Worm (Caenorhabditis elegans) whole organism, young adult: ENCODE results near the gene fip-5.

Source experiments
- B0336.3 ChIP-seq: fragments of 200-800 bp; sonication (Bioruptor generic); IDR thresholded peaks from 2 replicates; pipeline ENCODE4 v1.3.6; 2022; ENCODE audit warnings: missing genetic modification characterization, missing compliant biosample characterization
- C06A6.2 ChIP-seq: fragments of 200-800 bp; sonication (Bioruptor generic); conservative IDR thresholded peaks from 2 replicates; pipeline ENCODE4 v1.3.6; 2022; ENCODE audit warnings: missing genetic modification characterization, missing compliant biosample characterization
- F22D6.2 ChIP-seq: sonication (generic microtip); optimal IDR thresholded peaks from 2 replicates; lab custom pipeline; 2016; ENCODE audit warnings: mild to moderate bottlenecking, missing genetic modification characterization, missing compliant biosample characterization
- F23B12.7 ChIP-seq: sonication (generic microtip); optimal IDR thresholded peaks from 2 replicates; lab custom pipeline; 2017; ENCODE audit warnings: missing genetic modification characterization, mild to moderate bottlenecking, missing compliant biosample characterization, antibody characterized with exemption, moderate library complexity; ENCODE audit not compliant: insufficient read depth
- F52B5.7 ChIP-seq: sonication (generic microtip); optimal IDR thresholded peaks from 2 replicates; lab custom pipeline; 2016; ENCODE audit warnings: mild to moderate bottlenecking, missing genetic modification characterization, missing compliant biosample characterization
- F55B11.4 ChIP-seq: sonication (generic microtip); optimal IDR thresholded peaks from 2 replicates; lab custom pipeline; 2016; ENCODE audit warnings: missing compliant biosample characterization, missing genetic modification characterization, borderline replicate concordance; ENCODE audit not compliant: insufficient read depth
- K12H6.12 ChIP-seq: fragments of 200-800 bp; sonication (Bioruptor generic); optimal IDR thresholded peaks from 2 replicates; lab custom pipeline; 2018; ENCODE audit warnings: mild to moderate bottlenecking, missing genetic modification characterization, missing compliant biosample characterization
- Y53G8AR.9 ChIP-seq: fragments of 200-800 bp; sonication (Bioruptor generic); conservative IDR thresholded peaks from 2 replicates; pipeline ENCODE4 v1.3.6; 2022; ENCODE audit warnings: missing genetic modification reagents, missing genetic modification characterization, missing compliant biosample characterization
- Y56A3A.18 ChIP-seq: fragments of 200-800 bp; sonication (Bioruptor generic); IDR thresholded peaks from 2 replicates; pipeline ENCODE4 v1.3.6; 2022; ENCODE audit warnings: missing genetic modification reagents, missing genetic modification characterization, missing compliant biosample characterization
- Y79H2A.3 ChIP-seq: fragments of 200-800 bp; sonication (Bioruptor generic); conservative IDR thresholded peaks from 2 replicates; pipeline ENCODE4 v1.3.6; 2022; ENCODE audit warnings: missing genetic modification reagents, missing genetic modification characterization, missing compliant biosample characterization
- akir-1 ChIP-seq: fragments of 200-800 bp; sonication (Bioruptor generic); optimal IDR thresholded peaks from 2 replicates; lab custom pipeline; 2018; ENCODE audit warnings: mild to moderate bottlenecking, missing genetic modification characterization, moderate library complexity, missing compliant biosample characterization
- aptf-3 ChIP-seq: fragments of 200-800 bp; sonication (Bioruptor generic); IDR thresholded peaks from 2 replicates; pipeline ENCODE4 v1.3.6; 2022; ENCODE audit warnings: missing genetic modification characterization, missing compliant biosample characterization
- atf-7 ChIP-seq: sonication (generic microtip); optimal IDR thresholded peaks from 2 replicates; lab custom pipeline; 2017; ENCODE audit warnings: mild to moderate bottlenecking, missing genetic modification characterization, missing compliant biosample characterization
- attf-3 ChIP-seq: fragments of 200-800 bp; sonication (Bioruptor generic); conservative IDR thresholded peaks from 2 replicates; pipeline ENCODE4 v1.3.6; 2022; ENCODE audit warnings: missing genetic modification reagents, missing genetic modification characterization, missing compliant biosample characterization
- cebp-1 ChIP-seq, 2 experiments: fragments of 200-800 bp in 1 of 2; sonication (Bioruptor generic) in 1 of 2; sonication (generic microtip) in 1 of 2; IDR thresholded peaks in 1 of 2; optimal IDR thresholded peaks in 1 of 2; 2 replicates each; pipeline versions ENCODE4 v1.3.6 to Lab custom; 2017 to 2022; ENCODE audit warnings: missing compliant biosample characterization in 2 of 2, missing genetic modification characterization in 2 of 2, mild to moderate bottlenecking in 1 of 2, missing genetic modification reagents in 1 of 2, moderate library complexity in 1 of 2
- ceh-100 ChIP-seq: fragments of 200-800 bp; sonication (Bioruptor generic); IDR thresholded peaks from 2 replicates; pipeline ENCODE4 v1.3.6; 2022; ENCODE audit warnings: missing genetic modification reagents, missing genetic modification characterization, missing compliant biosample characterization
- die-1 ChIP-seq: sonication (generic microtip); optimal IDR thresholded peaks from 2 replicates; lab custom pipeline; 2016; ENCODE audit warnings: missing genotype, mild to moderate bottlenecking, missing genetic modification characterization, missing compliant biosample characterization
- dox-1 ChIP-seq: fragments of 200-800 bp; sonication (Bioruptor generic); IDR thresholded peaks from 2 replicates; pipeline ENCODE4 v1.3.6; 2022; ENCODE audit warnings: missing genetic modification reagents, missing genetic modification characterization, missing compliant biosample characterization
- ekl-4 ChIP-seq: fragments of 200-800 bp; sonication (Bioruptor generic); IDR thresholded peaks from 2 replicates; pipeline ENCODE4 v1.3.6; 2022; ENCODE audit warnings: missing genetic modification reagents, missing genetic modification characterization, missing compliant biosample characterization
- ets-4 ChIP-seq: fragments of 200-800 bp; sonication (Bioruptor generic); optimal IDR thresholded peaks from 2 replicates; lab custom pipeline; 2018; ENCODE audit warnings: mild to moderate bottlenecking, missing genetic modification characterization, missing compliant biosample characterization
- gei-17 ChIP-seq: fragments of 200-800 bp; sonication (Bioruptor generic); optimal IDR thresholded peaks from 2 replicates; lab custom pipeline; 2018; ENCODE audit warnings: mild to moderate bottlenecking, missing genetic modification characterization, missing compliant biosample characterization
- let-526 ChIP-seq: fragments of 200-800 bp; sonication (Bioruptor generic); IDR thresholded peaks from 2 replicates; pipeline ENCODE4 v1.3.6; 2022; ENCODE audit warnings: missing genetic modification reagents, missing genetic modification characterization, missing compliant biosample characterization
- lin-26 ChIP-seq: fragments of 200-800 bp; sonication (Bioruptor generic); IDR thresholded peaks from 2 replicates; pipeline ENCODE4 v1.3.6; 2022; ENCODE audit warnings: missing genetic modification reagents, missing genetic modification characterization, missing compliant biosample characterization
- lsy-27 ChIP-seq: sonication (generic microtip); optimal IDR thresholded peaks from 2 replicates; lab custom pipeline; 2017; ENCODE audit warnings: missing genetic modification characterization, mild to moderate bottlenecking, missing compliant biosample characterization, antibody characterized with exemption, missing genotype, borderline replicate concordance; ENCODE audit not compliant: insufficient read depth
- madf-3 ChIP-seq: fragments of 200-800 bp; sonication (Bioruptor generic); IDR thresholded peaks from 2 replicates; pipeline ENCODE4 v1.3.6; 2022; ENCODE audit warnings: missing genetic modification reagents, missing genetic modification characterization, missing compliant biosample characterization
- mcd-1 ChIP-seq: fragments of 200-800 bp; sonication (Bioruptor generic); IDR thresholded peaks from 2 replicates; pipeline ENCODE4 v1.3.6; 2022; ENCODE audit warnings: missing genetic modification reagents, missing genetic modification characterization, missing compliant biosample characterization
- mes-4 ChIP-seq: sonication (generic microtip); optimal IDR thresholded peaks from 2 replicates; lab custom pipeline; 2016; ENCODE audit warnings: missing genotype, missing genetic modification characterization, missing compliant biosample characterization
- mxl-1 ChIP-seq: sonication (generic microtip); optimal IDR thresholded peaks from 2 replicates; lab custom pipeline; 2016; ENCODE audit warnings: missing genetic modification characterization, missing compliant biosample characterization
- nfya-1 ChIP-seq: sonication (generic microtip); optimal IDR thresholded peaks from 2 replicates; lab custom pipeline; 2017; ENCODE audit warnings: antibody characterized with exemption, missing compliant biosample characterization, missing genetic modification characterization, borderline replicate concordance; ENCODE audit not compliant: insufficient read depth
- nfya-2 ChIP-seq: fragments of 200-800 bp; sonication (Bioruptor generic); IDR thresholded peaks from 2 replicates; pipeline ENCODE4 v1.3.6; 2022; ENCODE audit warnings: missing genetic modification reagents, missing genetic modification characterization, missing compliant biosample characterization
- nfyb-1 ChIP-seq: fragments of 200-800 bp; sonication (Bioruptor generic); IDR thresholded peaks from 2 replicates; pipeline ENCODE4 v1.3.6; 2022; ENCODE audit warnings: missing genetic modification reagents, missing genetic modification characterization, missing compliant biosample characterization
- nhr-120 ChIP-seq: fragments of 200-800 bp; sonication (Bioruptor generic); IDR thresholded peaks from 2 replicates; pipeline ENCODE4 v1.3.6; 2022; ENCODE audit warnings: missing genetic modification characterization, missing compliant biosample characterization
- nhr-80 ChIP-seq: sonication (generic microtip); optimal IDR thresholded peaks from 2 replicates; lab custom pipeline; 2016; ENCODE audit warnings: missing genetic modification characterization, missing compliant biosample characterization
- rpc-1 ChIP-seq, 2 experiments: fragments of 150-350 bp in 1 of 2; sonication (generic microtip) in 1 of 2; optimal IDR thresholded peaks; 2 replicates each; lab custom pipeline; 2014 to 2018; ENCODE audit warnings: missing biosample characterization in 1 of 2, missing genetic modification characterization in 1 of 2, missing genetic modification reagents in 1 of 2, missing genotype in 1 of 2
- somi-1 ChIP-seq: fragments of 200-800 bp; sonication (Bioruptor generic); optimal IDR thresholded peaks from 2 replicates; lab custom pipeline; 2018; ENCODE audit warnings: mild to moderate bottlenecking, missing genetic modification characterization, missing compliant biosample characterization
- sptf-2 ChIP-seq: fragments of 200-800 bp; sonication (Bioruptor generic); optimal IDR thresholded peaks from 2 replicates; lab custom pipeline; 2018; ENCODE audit warnings: mild to moderate bottlenecking, missing genetic modification characterization, missing compliant biosample characterization
- tbp1 ChIP-seq: fragments of 200-800 bp; sonication (Bioruptor generic); optimal IDR thresholded peaks from 2 replicates; lab custom pipeline; 2018; ENCODE audit warnings: mild to moderate bottlenecking, missing genetic modification characterization, missing compliant biosample characterization
- tlf-1 ChIP-seq: fragments of 200-800 bp; sonication (Bioruptor generic); optimal IDR thresholded peaks from 2 replicates; lab custom pipeline; 2018; ENCODE audit warnings: mild to moderate bottlenecking, missing genetic modification characterization, missing compliant biosample characterization
- zfh-2 ChIP-seq: fragments of 200-800 bp; sonication (Bioruptor generic); conservative IDR thresholded peaks from 2 replicates; pipeline ENCODE4 v1.3.6; 2022; ENCODE audit warnings: missing genetic modification reagents, missing genetic modification characterization, missing compliant biosample characterization
- ztf-18 ChIP-seq: sonication (generic microtip); optimal IDR thresholded peaks from 2 replicates; lab custom pipeline; 2016; ENCODE audit warnings: missing genotype, mild to moderate bottlenecking, missing genetic modification characterization, missing compliant biosample characterization

fip-5 gene

DNA sequence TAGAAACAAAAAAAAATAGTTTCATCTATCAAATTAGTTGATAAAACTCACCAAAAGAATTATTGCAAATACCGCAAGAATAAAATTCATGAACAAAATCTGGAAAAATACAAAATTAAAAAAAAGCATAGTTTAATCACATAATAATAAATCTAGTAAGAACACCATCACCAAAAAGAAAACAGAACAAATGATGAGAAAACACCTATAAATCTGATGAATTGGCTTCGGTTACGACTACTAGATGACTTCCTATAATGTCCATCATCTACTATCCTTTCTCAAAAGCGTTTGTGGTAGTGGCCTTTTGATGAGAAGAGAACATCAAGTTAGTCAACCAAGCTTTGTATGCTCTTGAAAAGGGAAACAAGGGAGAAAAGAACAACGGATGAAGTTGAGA, 35.6 kb downstream of the fip-5 start, which contains the start of gene cut-5 (continued):
- TF ChIP-seq ztf-18 (tag; lab: Kevin White, UChicago) = no peak
- TF ChIP-seq ekl-4 (GFP tag; lab: Robert Waterston, UW) = no peak
- TF ChIP-seq Y79H2A.3 (GFP tag; lab: Robert Waterston, UW) = no peak

DNA sequence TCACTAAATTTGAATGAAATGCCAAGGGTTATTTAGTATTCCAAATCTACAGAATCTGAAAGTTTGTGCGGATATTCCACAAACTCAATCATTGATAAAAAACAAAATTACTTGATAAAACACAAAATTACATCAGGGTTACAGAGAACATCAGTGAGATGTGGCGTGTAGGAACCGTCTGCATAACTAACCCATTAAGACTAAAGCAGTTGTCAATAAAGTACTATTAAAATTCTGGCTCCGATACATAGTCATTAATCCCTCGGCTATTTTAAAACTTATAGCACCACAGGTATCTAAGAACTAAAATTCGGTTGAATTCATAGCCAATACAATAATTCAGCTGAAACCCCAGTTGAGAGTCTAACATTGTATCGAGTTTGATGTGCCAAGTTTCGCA, 36.2 kb downstream of the fip-5 start:
- TF ChIP-seq let-526 (GFP tag; lab: Robert Waterston, UW) (no peak), gei-17 (GFP tag; lab: Kevin White, UChicago) (no peak), lsy-27 (no peak), Y56A3A.18 (0 out of 2 replicates have a peak, but pooled peaks have one; percentile 55), lin-26 (GFP tag; lab: Robert Waterston, UW) (0 out of 2 replicates have a peak, but pooled peaks have one; percentile 22), B0336.3 (GFP tag; lab: Robert Waterston, UW) (peak; percentile 63; the same call in 1 of the 2 replicates), nfya-1 (tag; lab: Kevin White, UChicago) (no peak), mcd-1 (GFP tag; lab: Robert Waterston, UW) (no peak), nfyb-1 (GFP tag; lab: Robert Waterston, UW) (peak; percentile 71; the same call in 1 of the 2 replicates), Y53G8AR.9 (GFP tag; lab: Robert Waterston, UW) (0 out of 2 replicates have a peak, but pooled peaks have one; percentile 43), attf-3 (GFP tag; lab: Robert Waterston, UW) (no peak), cebp-1 (GFP tag; IDR thresholded peaks at IDR 0.05; lab: Robert Waterston, UW) (no peak), cebp-1 (tag; optimal IDR thresholded peaks at IDR 0.05; lab: Kevin White, UChicago) (peak; percentile 36), tlf-1 (GFP tag; lab: Kevin White, UChicago) (peak; percentile 55), nfya-2 (GFP tag; lab: Robert Waterston, UW) (no peak), madf-3 (0 out of 2 replicates have a peak, but pooled peaks have one; percentile 26)

DNA sequence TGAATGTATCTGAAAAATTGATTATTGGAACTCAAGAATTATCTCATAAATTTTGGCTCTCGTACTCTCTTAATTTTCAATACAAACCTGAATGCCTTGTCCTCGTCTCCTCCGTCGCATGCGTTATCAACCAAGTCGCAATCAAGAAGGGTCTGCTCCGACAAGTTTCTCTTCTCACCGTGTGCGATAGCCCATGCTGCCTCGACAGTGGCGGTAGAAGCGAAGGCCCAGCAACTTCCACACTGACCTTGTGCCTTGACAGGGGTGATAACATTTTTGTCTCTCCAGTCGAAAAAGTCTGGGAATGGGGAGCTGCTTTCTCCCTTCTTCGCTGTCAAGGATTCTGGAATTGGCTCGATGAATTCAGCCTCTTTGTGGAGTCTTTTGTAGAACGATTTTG, 37.5 kb downstream of the fip-5 start:
- TF ChIP-seq nhr-120 (GFP tag; lab: Robert Waterston, UW) (no peak), F23B12.7 (tag; lab: Kevin White, UChicago) (no peak), akir-1 (GFP tag; lab: Kevin White, UChicago) (no peak), dox-1 (GFP tag; lab: Robert Waterston, UW) (peak; percentile 65; the same call in 1 of the 2 replicates), zfh-2 (peak; percentile 67; the same call in 1 of the 2 replicates), ets-4 (GFP tag; lab: Kevin White, UChicago) (peak; percentile 72), sptf-2 (GFP tag; lab: Kevin White, UChicago) (no peak), tbp1 (GFP tag; lab: Kevin White, UChicago) (peak; percentile 6), nhr-80 (tag; lab: Kevin White, UChicago) (peak; percentile 80), C06A6.2 (no peak), F52B5.7 (no peak), F22D6.2 (no peak), ceh-100 (GFP tag; lab: Robert Waterston, UW) (no peak), K12H6.12 (tag; lab: Kevin White, UChicago) (no peak), somi-1 (GFP tag; lab: Kevin White, UChicago) (no peak), F55B11.4 (tag; lab: Kevin White, UChicago) (no peak), mxl-1 (tag; lab: Kevin White, UChicago) (no peak), mes-4 (tag; lab: Kevin White, UChicago) (no peak), B0336.3 (GFP tag; lab: Robert Waterston, UW) (no peak), die-1 (tag; lab: Kevin White, UChicago) (no peak), Y79H2A.3 (GFP tag; lab: Robert Waterston, UW) (no peak), mcd-1 (GFP tag; lab: Robert Waterston, UW) (peak; percentile 23; the same call in 1 of the 2 replicates), atf-7 (tag; lab: Kevin White, UChicago) (no peak), lsy-27 (no peak), aptf-3 (GFP tag; lab: Robert Waterston, UW) (no peak), rpc-1 (optimal IDR thresholded peaks at IDR 0.05; lab: Kevin White, UChicago) (no peak), rpc-1 (tag; optimal IDR thresholded peaks at IDR 0.05; lab: Kevin White, UChicago) (no peak)
